Fruit fly (Drosophila melanogaster) whole organism, prepupa: Measurements from ENCODE around the gene CG3402.
A peak's percentile ranks its signal among the peaks of the same experiment; 100 is the strongest.

Experiments used
- Blimp-1 ChIP-seq: fragments of 200-800 bp; sonication (Bioruptor generic); optimal IDR thresholded peaks from 3 replicates; lab custom pipeline; 2017; ENCODE audit warnings: missing biosample characterization, missing genetic modification characterization, mild to moderate bottlenecking, moderate library complexity, missing genetic modification reagents
- CG10631 ChIP-seq: fragments of 200-800 bp; sonication (Bioruptor generic); optimal IDR thresholded peaks from 2 replicates; lab custom pipeline; 2016; ENCODE audit warnings: missing biosample characterization, missing genetic modification characterization
- CG10669 ChIP-seq: fragments of 200-800 bp; sonication (Bioruptor generic); optimal IDR thresholded peaks from 3 replicates; lab custom pipeline; 2018; ENCODE audit warnings: missing biosample characterization, mild to moderate bottlenecking, missing genetic modification characterization, moderate library complexity
- CG11294 ChIP-seq: fragments of 200-800 bp; sonication (Bioruptor generic); IDR thresholded peaks from 2 replicates; pipeline ENCODE4 v1.3.6; 2022; ENCODE audit warnings: missing biosample characterization, missing genetic modification characterization
- CG11762 ChIP-seq: fragments of 200-800 bp; sonication (Bioruptor generic); optimal IDR thresholded peaks from 3 replicates; lab custom pipeline; 2016; ENCODE audit warnings: missing biosample characterization, missing genetic modification characterization; ENCODE audit not compliant: insufficient read depth
- CG11902 ChIP-seq: fragments of 200-800 bp; sonication (Bioruptor generic); optimal IDR thresholded peaks from 3 replicates; lab custom pipeline; 2016; ENCODE audit warnings: missing biosample characterization, missing genetic modification characterization
- CG1621 ChIP-seq: fragments of 200-800 bp; sonication (Bioruptor generic); optimal IDR thresholded peaks from 3 replicates; lab custom pipeline; 2018; ENCODE audit warnings: missing biosample characterization, mild to moderate bottlenecking, missing genetic modification characterization
- CG16779 ChIP-seq: fragments of 200-800 bp; sonication (Bioruptor generic); optimal IDR thresholded peaks from 3 replicates; lab custom pipeline; 2017; ENCODE audit warnings: missing biosample characterization, mild to moderate bottlenecking, missing genetic modification characterization
- CG3032 ChIP-seq: fragments of 200-800 bp; optimal IDR thresholded peaks from 2 replicates; lab custom pipeline; 2019; ENCODE audit warnings: missing biosample characterization, mild to moderate bottlenecking, missing genetic modification characterization, moderate library complexity
- CG31627 ChIP-seq: fragments of 200-800 bp; sonication (Bioruptor generic); optimal IDR thresholded peaks from 3 replicates; lab custom pipeline; 2016; ENCODE audit warnings: missing biosample characterization, missing genetic modification characterization
- CG32006 ChIP-seq: fragments of 200-800 bp; sonication (Bioruptor generic); optimal IDR thresholded peaks from 3 replicates; lab custom pipeline; 2017; ENCODE audit warnings: missing biosample characterization, mild to moderate bottlenecking, missing genetic modification characterization
- CG34406 ChIP-seq: fragments of 200-800 bp; sonication (Bioruptor generic); optimal IDR thresholded peaks from 3 replicates; lab custom pipeline; 2016; ENCODE audit warnings: missing biosample characterization, missing genetic modification characterization
- CG3919 ChIP-seq: fragments of 200-800 bp; sonication (Bioruptor generic); optimal IDR thresholded peaks from 3 replicates; lab custom pipeline; 2016; ENCODE audit warnings: missing biosample characterization, missing genetic modification characterization
- CG6163 ChIP-seq: fragments of 200-800 bp; sonication (Bioruptor generic); IDR thresholded peaks from 3 replicates; pipeline ENCODE4 v1.3.6; 2022; ENCODE audit warnings: missing biosample characterization, missing genetic modification characterization
- CG6276 ChIP-seq: fragments of 200-800 bp; sonication (Bioruptor generic); optimal IDR thresholded peaks from 2 replicates; lab custom pipeline; 2017; ENCODE audit warnings: missing biosample characterization, mild to moderate bottlenecking, missing genetic modification characterization
- CG6792 ChIP-seq: fragments of 200-800 bp; sonication (Bioruptor generic); optimal IDR thresholded peaks from 3 replicates; lab custom pipeline; 2016; ENCODE audit warnings: missing biosample characterization, missing genetic modification characterization
- CG6854 ChIP-seq: fragments of 200-800 bp; sonication (Bioruptor generic); optimal IDR thresholded peaks from 2 replicates; lab custom pipeline; 2017; ENCODE audit warnings: missing biosample characterization, mild to moderate bottlenecking, missing genetic modification characterization
- CG8119 ChIP-seq: fragments of 200-800 bp; sonication (Bioruptor generic); IDR thresholded peaks from 3 replicates; pipeline ENCODE4 v1.3.6; 2022; ENCODE audit warnings: missing biosample characterization, missing genetic modification characterization
- CG8319 ChIP-seq: fragments of 200-800 bp; sonication (Bioruptor generic); optimal IDR thresholded peaks from 3 replicates; lab custom pipeline; 2016; ENCODE audit warnings: missing biosample characterization, missing genetic modification characterization
- CG8632 ChIP-seq: fragments of 200-800 bp; sonication (Bioruptor generic); optimal IDR thresholded peaks from 3 replicates; lab custom pipeline; 2016; ENCODE audit warnings: missing biosample characterization, missing genetic modification characterization
- CG9139 ChIP-seq: fragments of 200-800 bp; sonication (Bioruptor generic); optimal IDR thresholded peaks from 3 replicates; lab custom pipeline; 2017; ENCODE audit warnings: missing biosample characterization, mild to moderate bottlenecking, missing genetic modification characterization
- Eip78C ChIP-seq: fragments of 200-800 bp; sonication (Bioruptor generic); peaks from one replicate; lab custom pipeline; 2016; ENCODE audit warnings: missing biosample characterization, missing genetic modification characterization
- Eip93F ChIP-seq: fragments of 200-800 bp; sonication (Bioruptor generic); optimal IDR thresholded peaks from 2 replicates; lab custom pipeline; 2016; ENCODE audit warnings: missing biosample characterization, mild to moderate bottlenecking, missing genetic modification characterization
- Gug ChIP-seq: fragments of 200-800 bp; sonication (Bioruptor generic); IDR thresholded peaks from 2 replicates; pipeline ENCODE4 v1.3.6; 2022; ENCODE audit warnings: missing biosample characterization, missing genetic modification characterization
- Hr38 ChIP-seq: sonication (Bioruptor generic); optimal IDR thresholded peaks from 2 replicates; lab custom pipeline; 2016; ENCODE audit warnings: missing biosample characterization, missing genetic modification characterization
- Hr39 ChIP-seq: fragments of 200-800 bp; sonication (Bioruptor generic); optimal IDR thresholded peaks from 2 replicates; lab custom pipeline; 2016; ENCODE audit warnings: missing biosample characterization, missing genetic modification characterization
- Hr4 ChIP-seq: fragments of 200-800 bp; sonication (Bioruptor generic); optimal IDR thresholded peaks from 3 replicates; lab custom pipeline; 2016; ENCODE audit warnings: missing biosample characterization, missing genetic modification characterization
- Lpt ChIP-seq: fragments of 200-800 bp; sonication (Bioruptor generic); optimal IDR thresholded peaks from 3 replicates; lab custom pipeline; 2016; ENCODE audit warnings: missing biosample characterization, missing genetic modification characterization
- Met ChIP-seq: fragments of 200-800 bp; sonication (Bioruptor generic); optimal IDR thresholded peaks from 3 replicates; lab custom pipeline; 2016; ENCODE audit warnings: missing biosample characterization, missing genetic modification characterization
- OdsH ChIP-seq: fragments of 200-800 bp; sonication (Bioruptor generic); optimal IDR thresholded peaks from 3 replicates; lab custom pipeline; 2016; ENCODE audit warnings: missing biosample characterization, missing genetic modification characterization
- Smox ChIP-seq: fragments of 200-800 bp; sonication (Bioruptor generic); optimal IDR thresholded peaks from 3 replicates; lab custom pipeline; 2016; ENCODE audit warnings: missing biosample characterization, missing genetic modification characterization
- Sox14 ChIP-seq: fragments of 200-800 bp; sonication (Bioruptor generic); optimal IDR thresholded peaks from 3 replicates; lab custom pipeline; 2016; ENCODE audit warnings: missing biosample characterization, missing genetic modification characterization
- Sox15 ChIP-seq: fragments of 200-800 bp; sonication (Bioruptor generic); optimal IDR thresholded peaks from 3 replicates; lab custom pipeline; 2016; ENCODE audit warnings: missing biosample characterization, missing genetic modification characterization
- achi ChIP-seq: fragments of 200-800 bp; sonication (Bioruptor generic); optimal IDR thresholded peaks from 3 replicates; lab custom pipeline; 2016; ENCODE audit warnings: missing biosample characterization, missing genetic modification characterization
- acj6 ChIP-seq: fragments of 200-800 bp; sonication (Bioruptor generic); optimal IDR thresholded peaks from 3 replicates; lab custom pipeline; 2016; ENCODE audit warnings: missing biosample characterization, missing genetic modification characterization
- dac ChIP-seq: fragments of 200-800 bp; sonication (Bioruptor generic); optimal IDR thresholded peaks from 2 replicates; lab custom pipeline; 2017; ENCODE audit warnings: missing biosample characterization, mild to moderate bottlenecking, missing genetic modification characterization
- dsx ChIP-seq: fragments of 200-800 bp; optimal IDR thresholded peaks from 3 replicates; lab custom pipeline; 2019; ENCODE audit warnings: missing biosample characterization, mild to moderate bottlenecking, missing genetic modification characterization, moderate library complexity; ENCODE audit not compliant: poor library complexity, severe bottlenecking
- eg ChIP-seq: fragments of 200-800 bp; sonication (Bioruptor generic); IDR thresholded peaks from 3 replicates; pipeline ENCODE4 v1.3.6; 2022; ENCODE audit warnings: missing biosample characterization, missing genetic modification characterization
- esn ChIP-seq: fragments of 200-800 bp; sonication (Bioruptor generic); optimal IDR thresholded peaks from 2 replicates; lab custom pipeline; 2016; ENCODE audit warnings: missing biosample characterization, mild to moderate bottlenecking, missing genetic modification characterization, moderate library complexity
- fd85E ChIP-seq: fragments of 200-800 bp; sonication (Bioruptor generic); optimal IDR thresholded peaks from 3 replicates; lab custom pipeline; 2016; ENCODE audit warnings: missing biosample characterization, missing genetic modification characterization
- fkh ChIP-seq: fragments of 200-800 bp; sonication (Bioruptor generic); optimal IDR thresholded peaks from 3 replicates; lab custom pipeline; 2017; ENCODE audit warnings: missing biosample characterization, mild to moderate bottlenecking, missing genetic modification characterization, moderate library complexity
- lz ChIP-seq: fragments of 200-800 bp; sonication (Bioruptor generic); optimal IDR thresholded peaks from 3 replicates; lab custom pipeline; 2016; ENCODE audit warnings: missing biosample characterization, missing genetic modification characterization
- net ChIP-seq: fragments of 200-800 bp; sonication (Bioruptor generic); optimal IDR thresholded peaks from 3 replicates; lab custom pipeline; 2016; ENCODE audit warnings: missing biosample characterization, missing genetic modification characterization
- salr ChIP-seq, 2 experiments: fragments of 200-800 bp; sonication (Bioruptor generic); optimal IDR thresholded peaks; 3 replicates each; lab custom pipeline; 2016 to 2018; ENCODE audit warnings: missing biosample characterization in 2 of 2, missing genetic modification characterization in 2 of 2, mild to moderate bottlenecking in 1 of 2
- spab ChIP-seq: fragments of 200-800 bp; sonication (Bioruptor generic); optimal IDR thresholded peaks from 2 replicates; lab custom pipeline; 2017; ENCODE audit warnings: missing biosample characterization, mild to moderate bottlenecking, missing genetic modification characterization, missing genetic modification reagents
- svp ChIP-seq: fragments of 200-800 bp; sonication (Bioruptor generic); peaks from one replicate; lab custom pipeline; 2016; ENCODE audit warnings: missing biosample characterization, missing genetic modification characterization
- topi ChIP-seq: fragments of 200-800 bp; sonication (Bioruptor generic); optimal IDR thresholded peaks from 3 replicates; lab custom pipeline; 2016; ENCODE audit warnings: missing biosample characterization, missing genetic modification characterization

CG3402 gene

dm6 chr3L:685441-685804 lies 32.7 kb upstream of the CG3402 start, which contains the start of gene ebd1:
Gene ebd1, minus strand, starts transcription at chr3L:685549.
- TF ChIP-seq CG6276 (no peak), Eip93F (GFP tag; lab: Kevin White, UChicago) (no peak), Hr39 (GFP tag; lab: Kevin White, UChicago) (no peak), Smox (GFP tag; lab: Kevin White, UChicago) (no peak), CG6854 (GFP tag; lab: Kevin White, UChicago) (no peak), dac (GFP tag; lab: Kevin White, UChicago) (no peak), CG3032 (tag; lab: Kevin White, UChicago) (no peak), acj6 (no peak), CG10669 (GFP tag; lab: Kevin White, UChicago) (no peak), CG3919 (GFP tag; lab: Kevin White, UChicago) (peak; percentile 16), fd85E (no peak), CG8319 (no peak), svp (GFP tag; lab: Kevin White, UChicago) (peak; percentile 84), CG6792 (GFP tag; lab: Kevin White, UChicago) (no peak), lz (no peak), eg (GFP tag; lab: Robert Waterston, UW) (no peak), CG10631 (GFP tag; lab: Kevin White, UChicago) (no peak), spab (GFP tag; lab: Kevin White, UChicago) (no peak), CG16779 (tag; lab: Kevin White, UChicago) (peak; percentile 3), OdsH (GFP tag; lab: Kevin White, UChicago) (no peak), Eip78C (GFP tag; lab: Kevin White, UChicago) (peak; percentile 36), Lpt (no peak), CG34406 (GFP tag; lab: Kevin White, UChicago) (no peak), achi (GFP tag; lab: Kevin White, UChicago) (no peak), Blimp-1 (GFP tag; lab: Kevin White, UChicago) (no peak), CG6163 (GFP tag; lab: Robert Waterston, UW) (no peak), Sox15 (GFP tag; lab: Kevin White, UChicago) (no peak), Met (GFP tag; lab: Kevin White, UChicago) (no peak), CG1621 (peak; percentile 16), Sox14 (GFP tag; lab: Kevin White, UChicago) (no peak), Gug (no peak)

- TF ChIP-seq acj6 (no peak), Gug (no peak), Blimp-1 (GFP tag; lab: Kevin White, UChicago) (no peak), Met (GFP tag; lab: Kevin White, UChicago) (no peak), CG11762 (GFP tag; lab: Kevin White, UChicago) (no peak), OdsH (GFP tag; lab: Kevin White, UChicago) (no peak), CG6163 (GFP tag; lab: Robert Waterston, UW) (peak; percentile 35; the same call in 1 of the 3 replicates), lz (no peak), salr (GFP tag; optimal IDR thresholded peaks at IDR 0.05; lab: Kevin White, UChicago) (peak in 1 of 2 experiments; percentile 3), net (no peak), Eip78C (GFP tag; lab: Kevin White, UChicago) (peak; percentile 51), fkh (peak; percentile 24), CG31627 (no peak), CG16779 (tag; lab: Kevin White, UChicago) (peak; percentile 16), Hr39 (GFP tag; lab: Kevin White, UChicago) (no peak), esn (GFP tag; lab: Kevin White, UChicago) (no peak), eg (GFP tag; lab: Robert Waterston, UW) (0 out of 3 replicates have a peak, but pooled peaks have one; percentile 17), CG11902 (no peak), dsx (GFP tag; lab: Kevin White, UChicago) (no peak), achi (GFP tag; lab: Kevin White, UChicago) (no peak), CG6854 (GFP tag; lab: Kevin White, UChicago) (no peak), Smox (GFP tag; lab: Kevin White, UChicago) (no peak), Hr38 (GFP tag; lab: Kevin White, UChicago) (no peak), spab (GFP tag; lab: Kevin White, UChicago) (no peak), topi (GFP tag; lab: Kevin White, UChicago) (no peak), CG34406 (GFP tag; lab: Kevin White, UChicago) (no peak), CG32006 (GFP tag; lab: Kevin White, UChicago) (no peak), Sox14 (GFP tag; lab: Kevin White, UChicago) (no peak), CG8632 (GFP tag; lab: Kevin White, UChicago) (no peak), CG11294 (GFP tag; lab: Robert Waterston, UW) (no peak), CG3032 (tag; lab: Kevin White, UChicago) (peak; percentile 4), CG8119 (no peak; the same call in 2 of the 3 replicates), CG9139 (no peak), Hr4 (GFP tag; lab: Kevin White, UChicago) (no peak)
Observed at dm6 chr3L:684749-685440, 32.2 kb upstream of the CG3402 start.
